Fruit fly (Drosophila melanogaster) whole organism, wandering third instar larva: ENCODE results near the gene Prosbeta4.

Experiments used
- Abd-B ChIP-seq: fragments of >200 bp; optimal IDR thresholded peaks from 2 replicates; lab custom pipeline; 2017; ENCODE audit warnings: missing biosample characterization, missing genetic modification characterization
- CG9705 ChIP-seq: fragments of 200-800 bp; sonication (Bioruptor generic); optimal IDR thresholded peaks from 2 replicates; lab custom pipeline; 2018; ENCODE audit warnings: missing biosample characterization, mild to moderate bottlenecking, missing genetic modification characterization
- CrebA ChIP-seq: fragments of 200-800 bp; sonication (Bioruptor generic); optimal IDR thresholded peaks from 2 replicates; lab custom pipeline; 2016; ENCODE audit warnings: missing biosample characterization, mild to moderate bottlenecking, missing genetic modification characterization, borderline replicate concordance
- Dfd ChIP-seq: fragments of >200 bp; optimal IDR thresholded peaks from 2 replicates; lab custom pipeline; 2017; ENCODE audit warnings: missing biosample characterization, missing genetic modification characterization
- Dif ChIP-seq: fragments of 200-275, 200-300 bp; sonication (Bioruptor generic); optimal IDR thresholded peaks from 2 replicates; lab custom pipeline; 2018; ENCODE audit warnings: missing biosample characterization, missing genetic modification characterization; ENCODE audit not compliant: partially characterized antibody
- GATAd ChIP-seq: sonication (Bioruptor generic); optimal IDR thresholded peaks from 2 replicates; lab custom pipeline; 2016; ENCODE audit warnings: missing biosample characterization, missing genetic modification characterization
- Hnf4 ChIP-seq: fragments of 200-800 bp; sonication (Bioruptor generic); optimal IDR thresholded peaks from 2 replicates; lab custom pipeline; 2016; ENCODE audit warnings: missing biosample characterization, mild to moderate bottlenecking, missing genetic modification characterization
- Hr78 ChIP-seq: fragments of >200 bp; optimal IDR thresholded peaks from 2 replicates; lab custom pipeline; 2017; ENCODE audit warnings: missing biosample characterization, missing genetic modification characterization
- Hr83 ChIP-seq: fragments of 200-300 bp; sonication (Bioruptor generic); optimal IDR thresholded peaks from 2 replicates; lab custom pipeline; 2016; ENCODE audit warnings: missing biosample characterization, mild to moderate bottlenecking, missing genetic modification characterization, moderate library complexity; ENCODE audit not compliant: poor library complexity, severe bottlenecking
- Jra ChIP-seq: sonication (Bioruptor generic); optimal IDR thresholded peaks from 2 replicates; lab custom pipeline; 2016; ENCODE audit warnings: missing biosample characterization, missing genetic modification characterization
- Mio ChIP-seq: sonication (Bioruptor generic); optimal IDR thresholded peaks from 2 replicates; lab custom pipeline; 2016; ENCODE audit warnings: missing biosample characterization, missing genetic modification characterization
- N ChIP-seq: fragments of >200 bp; optimal IDR thresholded peaks from 2 replicates; lab custom pipeline; 2018; ENCODE audit warnings: missing biosample characterization, missing external identifiers, missing genetic modification characterization
- OdsH ChIP-seq: fragments of 200-800 bp; sonication (Bioruptor generic); optimal IDR thresholded peaks from 2 replicates; lab custom pipeline; 2016; ENCODE audit warnings: missing biosample characterization, mild to moderate bottlenecking, missing genetic modification characterization
- Rel ChIP-seq, 2 experiments: fragments of 200-800 bp; sonication (Bioruptor generic) in 1 of 2; optimal IDR thresholded peaks; 2 replicates in 1 of 2; 3 replicates in 1 of 2; lab custom pipeline; 2016 to 2019; ENCODE audit warnings: mild to moderate bottlenecking in 2 of 2, missing biosample characterization in 2 of 2, missing genetic modification characterization in 2 of 2, moderate library complexity in 1 of 2
- Sp1 ChIP-seq: fragments of 200-800 bp; sonication (Bioruptor generic); optimal IDR thresholded peaks from 3 replicates; lab custom pipeline; 2019; ENCODE audit warnings: missing biosample characterization, mild to moderate bottlenecking, missing genetic modification characterization, moderate library complexity
- Vsx2 ChIP-seq: fragments of 200-300, 225-300 bp; sonication (Bioruptor generic); optimal IDR thresholded peaks from 2 replicates; lab custom pipeline; 2018; ENCODE audit warnings: missing biosample characterization, missing genetic modification characterization; ENCODE audit not compliant: partially characterized antibody
- br ChIP-seq: fragments of 200-800 bp; sonication (Bioruptor generic); optimal IDR thresholded peaks from 2 replicates; lab custom pipeline; 2016; ENCODE audit warnings: missing biosample characterization, missing genetic modification characterization
- brk ChIP-seq: fragments of 200-800 bp; sonication (Bioruptor generic); optimal IDR thresholded peaks from 2 replicates; lab custom pipeline; 2016; ENCODE audit warnings: missing biosample characterization, mild to moderate bottlenecking, missing genetic modification characterization
- dl ChIP-seq, 2 experiments: fragments of 175-275, 200-275 bp in 1 of 2; fragments of 200-275 bp in 1 of 2; sonication (Bioruptor generic); optimal IDR thresholded peaks; lab custom pipeline; 2018; ENCODE audit warnings: mild to moderate bottlenecking in 2 of 2, missing biosample characterization in 2 of 2, missing genetic modification characterization in 2 of 2, moderate library complexity in 2 of 2; ENCODE audit not compliant: partially characterized antibody in 2 of 2, insufficient read depth in 1 of 2
- dmrt93B ChIP-seq: fragments of 200-800 bp; sonication (Bioruptor generic); optimal IDR thresholded peaks from 2 replicates; lab custom pipeline; 2018; ENCODE audit warnings: missing biosample characterization, mild to moderate bottlenecking, missing genetic modification characterization
- dsf ChIP-seq: sonication (Bioruptor generic); optimal IDR thresholded peaks from 2 replicates; lab custom pipeline; 2016; ENCODE audit warnings: missing biosample characterization, missing genetic modification characterization, borderline replicate concordance
- ey ChIP-seq: fragments of 200-800 bp; sonication (Bioruptor generic); optimal IDR thresholded peaks from 2 replicates; lab custom pipeline; 2016; ENCODE audit warnings: missing biosample characterization, missing genetic modification characterization
- foxo ChIP-seq, 2 experiments: fragments of 200-800 bp; sonication (Bioruptor generic); optimal IDR thresholded peaks; 2 replicates in 1 of 2; 3 replicates in 1 of 2; lab custom pipeline; 2016 to 2017; ENCODE audit warnings: missing biosample characterization in 2 of 2, missing genetic modification characterization in 2 of 2
- fru ChIP-seq: fragments of 200-800 bp; sonication (Bioruptor generic); optimal IDR thresholded peaks from 3 replicates; lab custom pipeline; 2016; ENCODE audit warnings: missing biosample characterization, mild to moderate bottlenecking, missing genetic modification characterization
- h ChIP-seq: fragments of 200-800 bp; sonication (Bioruptor generic); optimal IDR thresholded peaks from 3 replicates; lab custom pipeline; 2016; ENCODE audit warnings: missing biosample characterization, mild to moderate bottlenecking, missing genetic modification characterization
- jim ChIP-seq: fragments of 175-275, 200-325 bp; sonication (Bioruptor generic); optimal IDR thresholded peaks from 2 replicates; lab custom pipeline; 2016; ENCODE audit warnings: missing biosample characterization, mild to moderate bottlenecking, missing genetic modification characterization
- lola ChIP-seq: fragments of >200 bp; optimal IDR thresholded peaks from 2 replicates; lab custom pipeline; 2017; ENCODE audit warnings: missing biosample characterization, missing genetic modification characterization
- pan ChIP-seq: fragments of >200 bp; optimal IDR thresholded peaks from 2 replicates; lab custom pipeline; 2017
- psq ChIP-seq: fragments of 200-800 bp; sonication (Bioruptor generic); optimal IDR thresholded peaks from 3 replicates; lab custom pipeline; 2017; ENCODE audit warnings: missing biosample characterization, mild to moderate bottlenecking, missing genetic modification characterization, moderate library complexity
- rgr ChIP-seq: fragments of 200-800 bp; sonication (Bioruptor generic); optimal IDR thresholded peaks from 3 replicates; lab custom pipeline; 2016; ENCODE audit warnings: missing biosample characterization, mild to moderate bottlenecking, missing genetic modification characterization
- sage ChIP-seq: fragments of 200-800 bp; sonication (Bioruptor generic); optimal IDR thresholded peaks from 2 replicates; lab custom pipeline; 2016; ENCODE audit warnings: missing biosample characterization, mild to moderate bottlenecking, missing genetic modification characterization
- sv ChIP-seq: fragments of 200-800 bp; sonication (Bioruptor generic); optimal IDR thresholded peaks from 3 replicates; lab custom pipeline; 2016; ENCODE audit warnings: missing biosample characterization, missing genetic modification characterization
- tai ChIP-seq: sonication (Bioruptor generic); optimal IDR thresholded peaks from 2 replicates; lab custom pipeline; 2016; ENCODE audit warnings: missing biosample characterization, missing genetic modification characterization
- usp ChIP-seq: fragments of >200 bp; optimal IDR thresholded peaks from 2 replicates; lab custom pipeline; 2017; ENCODE audit warnings: missing biosample characterization, missing genetic modification characterization
- woc ChIP-seq: sonication (Bioruptor generic); optimal IDR thresholded peaks from 2 replicates; lab custom pipeline; 2016; ENCODE audit warnings: missing biosample characterization, mild to moderate bottlenecking, missing genetic modification characterization

Gene Prosbeta4

dm6 chr2L:16738206-16738900 lies 6.4 kb upstream of the Prosbeta4 start, which contains the start of the genes glu and ChLD3:
glu (minus strand) TSS chr2L:16738388.
ChLD3 (plus strand) TSS chr2L:16738850.
- TF ChIP-seq CrebA (GFP tag; lab: Kevin White, UChicago) = no peak
- no peak for TF ChIP-seq Dfd (GFP tag; lab: Kevin White, UChicago)
- no peak for TF ChIP-seq brk (GFP tag; lab: Kevin White, UChicago)
- TF ChIP-seq dl (GFP tag; optimal IDR thresholded peaks at IDR 0.05; lab: Kevin White, UChicago; ENCODE audit: insufficient read depth in 1 of 2, partially characterized antibody in 2 of 2) = no peak
- TF ChIP-seq sv (GFP tag; lab: Kevin White, UChicago) = no peak
- no peak for TF ChIP-seq jim (GFP tag; lab: Kevin White, UChicago)
- TF ChIP-seq Hr83 (GFP tag; lab: Kevin White, UChicago) = no peak
- no peak for TF ChIP-seq GATAd (GFP tag; lab: Kevin White, UChicago)
- TF ChIP-seq woc (GFP tag; lab: Kevin White, UChicago) = no peak
- no peak for TF ChIP-seq h (GFP tag; lab: Kevin White, UChicago)
- no peak for TF ChIP-seq Mio (GFP tag; lab: Kevin White, UChicago)
- TF ChIP-seq Hnf4 (GFP tag; lab: Kevin White, UChicago) = no peak
- TF ChIP-seq Hr78 (GFP tag; lab: Kevin White, UChicago) = no peak
- TF ChIP-seq foxo (GFP tag; optimal IDR thresholded peaks at IDR 0.05; lab: Kevin White, UChicago) = no peak
- TF ChIP-seq dmrt93B (GFP tag; lab: Kevin White, UChicago) = no peak
- no peak for TF ChIP-seq ey (GFP tag; lab: Kevin White, UChicago)
- TF ChIP-seq tai (GFP tag; lab: Kevin White, UChicago) = no peak
- no peak for TF ChIP-seq Abd-B (GFP tag; lab: Kevin White, UChicago)
- TF ChIP-seq Rel (GFP tag; optimal IDR thresholded peaks at IDR 0.05; lab: Kevin White, UChicago) = no peak
- TF ChIP-seq Rel (tag; optimal IDR thresholded peaks at IDR 0.05; lab: Kevin White, UChicago) = no peak

dm6 chr2L:16732338-16732892 lies 482 bp upstream of the Prosbeta4 start, which contains the start of gene Nubp1:
Nubp1 (plus strand) TSS chr2L:16732550.
- no peak for TF ChIP-seq dl (GFP tag; optimal IDR thresholded peaks at IDR 0.05; lab: Kevin White, UChicago; ENCODE audit: insufficient read depth in 1 of 2, partially characterized antibody in 2 of 2)
- TF ChIP-seq GATAd (GFP tag; lab: Kevin White, UChicago) = no peak
- TF ChIP-seq jim (GFP tag; lab: Kevin White, UChicago) = no peak
- no peak for TF ChIP-seq Dif (GFP tag; lab: Kevin White, UChicago)
- TF ChIP-seq Sp1 (GFP tag; lab: Kevin White, UChicago) = no peak
- no peak for TF ChIP-seq psq
- no peak for TF ChIP-seq woc (GFP tag; lab: Kevin White, UChicago)
- no peak for TF ChIP-seq Vsx2 (GFP tag; lab: Kevin White, UChicago)
- TF ChIP-seq Hr83 (GFP tag; lab: Kevin White, UChicago) = no peak
- TF ChIP-seq pan (lab: Kevin White, UChicago) = no peak
- TF ChIP-seq ey (GFP tag; lab: Kevin White, UChicago) = no peak
- no peak for TF ChIP-seq Hnf4 (GFP tag; lab: Kevin White, UChicago)
- no peak for TF ChIP-seq usp (GFP tag; lab: Kevin White, UChicago)

- TF ChIP-seq br = no peak
- TF ChIP-seq woc (GFP tag; lab: Kevin White, UChicago) = no peak
- no peak for TF ChIP-seq lola (GFP tag; lab: Kevin White, UChicago)
- TF ChIP-seq N (GFP tag; lab: Kevin White, UChicago) = no peak
- no peak for TF ChIP-seq Abd-B (GFP tag; lab: Kevin White, UChicago)
- TF ChIP-seq CG9705 (GFP tag; lab: Kevin White, UChicago) = no peak
- TF ChIP-seq rgr (GFP tag; lab: Kevin White, UChicago) = no peak
- no peak for TF ChIP-seq Hr78 (GFP tag; lab: Kevin White, UChicago)
- TF ChIP-seq sage = no peak
- no peak for TF ChIP-seq jim (GFP tag; lab: Kevin White, UChicago)
- TF ChIP-seq Dif (GFP tag; lab: Kevin White, UChicago) = no peak
- TF ChIP-seq Hnf4 (GFP tag; lab: Kevin White, UChicago) = no peak
- TF ChIP-seq Jra = no peak
- TF ChIP-seq pan (lab: Kevin White, UChicago) = no peak
- TF ChIP-seq OdsH (GFP tag; lab: Kevin White, UChicago) = no peak
- TF ChIP-seq fru (GFP tag; lab: Kevin White, UChicago) = no peak
- TF ChIP-seq foxo (GFP tag; optimal IDR thresholded peaks at IDR 0.05; lab: Kevin White, UChicago) = no peak
- no peak for TF ChIP-seq dsf
These were observed 994 bp downstream of the Prosbeta4 start, which contains the start of gene CG17996 for dm6 chr2L:16730939-16731338. CG17996 (minus strand) TSS chr2L:16731039.
